Worm (Caenorhabditis elegans): ENCODE results near the gene Y113G7B.11.

Y113G7B.11 gene

ce11 chrV:20215197-20215596, at the start of gene Y113G7B.11:
Y113G7B.11 (minus strand) TSS chrV:20215297.
- TF ChIP-seq unc-62 (GFP tag; optimal IDR thresholded peaks at IDR 0.05): no peak

- no peak for TF ChIP-seq unc-62 (GFP tag; optimal IDR thresholded peaks at IDR 0.05)
Measured at ce11 chrV:20249438-20250120, 34.5 kb upstream of the Y113G7B.11 start, which contains the start of gene swsn-1. swsn-1 (minus strand) TSS chrV:20249488.

DNA sequence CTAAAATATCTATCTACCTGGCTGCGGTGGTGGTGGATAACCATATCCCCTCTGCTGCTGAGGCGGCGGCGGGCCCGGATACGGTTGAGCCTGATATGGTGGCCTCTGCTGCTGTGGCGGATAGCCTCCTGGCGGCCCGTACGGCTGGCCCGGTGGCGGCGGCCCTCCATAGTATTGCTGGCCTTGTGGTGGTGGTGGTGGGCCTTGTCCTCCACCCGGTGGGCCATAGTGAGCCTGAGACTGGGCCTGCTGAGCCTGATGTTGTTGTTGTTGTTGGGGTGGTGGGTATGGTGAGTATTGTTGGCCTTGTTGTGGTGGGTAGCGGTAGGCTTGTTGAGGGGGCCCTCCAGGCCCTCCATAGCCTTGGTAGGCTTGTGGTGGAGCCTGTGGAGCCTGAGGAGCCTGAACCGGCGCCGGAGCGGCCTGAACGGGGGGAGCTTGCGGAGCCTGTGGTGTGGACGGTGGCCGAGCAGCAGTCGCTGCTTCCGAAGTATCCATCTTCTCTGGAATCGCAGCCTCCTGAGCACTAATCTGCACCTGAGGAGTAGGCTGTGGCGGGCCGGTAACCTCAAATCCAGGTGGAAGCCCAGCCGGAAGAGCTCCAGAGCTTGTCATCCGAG, 26.3 kb upstream of the Y113G7B.11 start:
- no peak for TF ChIP-seq unc-62 (GFP tag; optimal IDR thresholded peaks at IDR 0.05)

ce11 chrV:20237429-20237828, 22.3 kb upstream of the Y113G7B.11 start, which contains the start of gene sld-5:
sld-5 (minus strand) TSS chrV:20237745.
- no peak for TF ChIP-seq unc-62 (GFP tag; optimal IDR thresholded peaks at IDR 0.05)

DNA sequence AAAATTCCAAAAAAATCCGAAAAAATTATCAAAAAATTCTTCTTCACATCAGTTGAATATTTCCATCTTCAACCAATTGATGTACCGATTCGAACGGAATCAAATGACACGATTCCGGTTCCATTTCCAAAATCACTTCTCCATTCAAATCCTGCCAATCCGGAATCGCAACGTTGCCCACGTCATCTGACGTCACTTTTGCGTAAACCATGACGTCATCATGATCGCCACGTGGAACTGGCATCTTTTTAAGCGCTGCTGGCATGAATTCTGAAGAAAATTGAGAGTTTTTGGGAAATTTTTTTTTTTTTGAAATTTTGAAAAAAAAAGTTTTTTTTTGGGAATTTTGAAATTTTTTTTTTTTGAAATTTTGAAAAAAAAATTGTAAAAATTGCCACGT, 20.1 kb upstream of the Y113G7B.11 start:
- TF ChIP-seq unc-62 (GFP tag; optimal IDR thresholded peaks at IDR 0.05): no peak

DNA sequence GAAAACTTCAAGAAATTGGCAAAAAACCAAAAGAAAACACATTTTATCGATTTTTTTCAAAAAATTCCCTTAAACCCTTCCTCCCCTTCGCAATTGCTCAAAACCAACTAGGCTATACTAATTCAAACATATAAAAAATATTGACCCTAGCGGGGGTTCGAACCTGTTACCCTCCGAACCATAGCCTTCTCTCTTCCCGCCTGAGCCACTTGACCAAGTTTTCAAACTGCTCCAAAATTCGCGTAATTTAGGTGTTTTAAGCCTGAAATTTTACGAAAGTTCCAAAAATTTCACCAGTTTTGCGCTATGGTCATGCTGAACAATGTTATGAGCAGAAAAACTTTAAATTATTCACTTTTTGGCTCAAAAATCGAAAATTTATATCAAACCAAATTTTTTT, 19.3 kb upstream of the Y113G7B.11 start:
- TF ChIP-seq unc-62 (GFP tag; optimal IDR thresholded peaks at IDR 0.05): no peak

DNA sequence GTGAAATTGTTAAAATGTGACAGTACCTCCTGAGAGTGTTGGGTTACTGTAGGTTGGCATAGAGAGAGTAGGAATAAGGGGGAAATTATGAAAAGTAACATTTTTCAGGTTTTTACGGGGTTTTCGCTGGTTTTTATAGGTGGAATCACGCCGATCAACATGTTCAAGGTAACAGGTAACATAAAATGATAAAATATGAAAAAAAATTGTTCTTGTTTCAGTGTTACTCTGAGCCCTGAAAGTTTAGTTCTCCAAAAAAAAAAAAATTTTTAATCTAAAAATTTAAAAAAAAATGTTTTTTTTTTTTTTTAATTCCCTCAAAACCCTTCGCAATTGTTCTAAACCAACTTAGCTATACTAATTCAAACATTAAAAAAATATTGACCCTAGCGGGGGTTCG, 18.6 kb upstream of the Y113G7B.11 start, which contains the start of gene Y113G7B.15:
Gene Y113G7B.15 (minus strand): TSS at position 101 of the 400 bp plus-strand sequence.
- TF ChIP-seq unc-62 (GFP tag; optimal IDR thresholded peaks at IDR 0.05): no peak

DNA sequence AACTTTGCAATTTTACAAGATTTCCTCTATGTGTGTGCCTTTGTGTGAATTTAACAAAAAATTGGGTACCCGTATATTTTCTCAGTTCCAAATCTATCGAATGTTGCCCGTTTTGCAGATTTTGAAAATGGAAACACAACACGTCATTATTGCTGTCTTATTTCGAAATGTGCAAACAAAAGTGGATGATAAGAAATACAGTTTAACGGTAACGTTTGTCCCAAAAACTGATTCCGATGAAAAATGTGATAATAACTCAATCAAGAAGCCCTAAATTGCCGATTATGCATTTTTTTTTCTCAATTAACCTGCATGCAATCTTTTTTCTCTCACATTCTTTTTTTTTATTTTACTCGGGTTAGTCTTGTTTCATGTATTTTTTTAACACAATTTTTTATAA, 10.2 kb upstream of the Y113G7B.11 start:
- no peak for TF ChIP-seq unc-62 (GFP tag; optimal IDR thresholded peaks at IDR 0.05)

- no peak for TF ChIP-seq unc-62 (GFP tag; optimal IDR thresholded peaks at IDR 0.05)
Measured at ce11 chrV:20223725-20224124, 8.6 kb upstream of the Y113G7B.11 start.

ce11 chrV:20220604-20221003, 5.5 kb upstream of the Y113G7B.11 start:
- no peak for TF ChIP-seq unc-62 (GFP tag; optimal IDR thresholded peaks at IDR 0.05)

- no peak for TF ChIP-seq unc-62 (GFP tag; optimal IDR thresholded peaks at IDR 0.05)
Measured at ce11 chrV:20213097-20213496, 2.0 kb downstream of the Y113G7B.11 start.

ce11 chrV:20212584-20212983, 2.5 kb downstream of the Y113G7B.11 start, which contains the start of gene Y113G7B.12:
Y113G7B.12 (minus strand) TSS chrV:20212684.
- TF ChIP-seq unc-62 (GFP tag; optimal IDR thresholded peaks at IDR 0.05): no peak

DNA sequence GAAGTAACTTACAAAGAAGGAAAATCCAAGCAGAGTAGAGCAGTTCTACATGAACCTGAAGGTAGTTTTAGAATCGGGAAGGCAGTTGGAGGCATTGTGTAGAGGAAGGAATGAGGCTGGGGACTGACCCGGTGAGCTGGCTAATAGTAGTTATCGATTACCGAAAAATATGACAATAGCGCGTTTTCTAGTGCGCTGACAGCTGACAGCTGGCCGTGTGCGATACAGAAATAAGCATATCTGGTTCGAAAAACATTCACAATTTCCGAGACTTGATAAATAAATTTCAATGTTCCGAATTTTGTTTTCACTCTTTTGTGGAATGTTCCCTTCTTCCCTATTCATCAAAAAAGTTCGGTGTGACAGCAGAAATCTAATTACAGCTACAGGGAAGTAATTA, 9.0 kb downstream of the Y113G7B.11 start, which contains the start of the genes fbxb-59 and srbc-34:
Gene fbxb-59 (minus strand): TSS at position 101 of the 400 bp plus-strand sequence.
Gene srbc-34 (plus strand): TSS at position 233 of the 400 bp plus-strand sequence.
- TF ChIP-seq unc-62 (GFP tag; optimal IDR thresholded peaks at IDR 0.05): no peak

ce11 chrV:20203085-20203484, 12.0 kb downstream of the Y113G7B.11 start, which contains the start of gene fbxa-113:
fbxa-113 (plus strand) TSS chrV:20203385.
- no peak for TF ChIP-seq unc-62 (GFP tag; optimal IDR thresholded peaks at IDR 0.05)

DNA sequence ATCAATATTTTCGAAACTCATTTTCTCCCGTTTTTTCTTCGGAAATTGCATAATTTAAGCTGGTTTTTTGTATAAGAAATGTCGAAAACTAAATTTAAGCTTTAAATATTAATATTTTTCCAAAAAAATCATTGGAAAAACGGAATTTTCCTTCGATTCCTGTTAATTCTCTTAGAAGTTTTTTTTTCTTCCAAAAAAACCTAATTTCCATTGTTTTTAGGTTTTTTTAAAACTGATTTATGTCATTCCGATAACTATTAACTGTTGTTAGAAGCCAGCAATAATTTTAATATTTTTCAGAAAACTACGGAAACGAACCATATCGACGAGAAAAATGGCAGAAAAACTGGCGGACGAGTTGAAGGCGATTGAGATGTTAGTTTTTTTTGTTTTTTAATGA, 13.8 kb downstream of the Y113G7B.11 start, which contains the start of gene fbxa-114:
Gene fbxa-114 (plus strand): TSS at position 301 of the 400 bp plus-strand sequence.
- TF ChIP-seq unc-62 (GFP tag; optimal IDR thresholded peaks at IDR 0.05): no peak

- no peak for TF ChIP-seq unc-62 (GFP tag; optimal IDR thresholded peaks at IDR 0.05)
Measured at ce11 chrV:20199658-20200057, 15.4 kb downstream of the Y113G7B.11 start.

DNA sequence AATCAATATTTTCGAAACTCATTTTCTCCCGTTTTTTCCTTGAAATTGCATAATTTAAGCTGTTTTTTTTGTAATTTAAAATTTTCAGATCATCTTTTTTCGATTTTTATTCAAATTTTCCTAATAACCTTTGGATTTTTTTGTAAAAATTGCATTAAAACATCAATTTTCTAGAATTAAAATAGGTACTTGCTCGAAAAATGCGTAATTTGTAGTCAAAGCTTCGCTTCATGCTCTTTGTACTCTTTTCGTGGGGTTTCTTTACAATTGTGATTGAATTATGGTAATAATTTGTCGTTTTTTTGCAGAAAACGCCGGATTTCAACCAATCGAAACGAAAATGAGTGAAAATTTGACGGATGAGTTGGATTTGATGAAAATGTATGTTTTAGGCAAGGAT, 16.1 kb downstream of the Y113G7B.11 start, which contains the start of gene fog-2:
Gene fog-2 (plus strand): TSS at position 301 of the 400 bp plus-strand sequence.
- TF ChIP-seq unc-62 (GFP tag; optimal IDR thresholded peaks at IDR 0.05): no peak

Data from whole organism, dauer.